Worm (Caenorhabditis elegans) whole organism, L4 larva: Measurements from ENCODE around the gene hat-1.

Source experiments
- D1046.2 ChIP-seq: fragments of 200-800 bp; sonication (Bioruptor generic); IDR thresholded peaks from 2 replicates; pipeline ENCODE4 v1.3.6; 2022; ENCODE audit warnings: missing genetic modification characterization, missing compliant biosample characterization
- F26F4.8 ChIP-seq: fragments of 200-800 bp; sonication (Bioruptor generic); conservative IDR thresholded peaks from 2 replicates; pipeline ENCODE4 v1.3.6; 2022; ENCODE audit warnings: missing genetic modification characterization, missing compliant biosample characterization
- F37D6.2 ChIP-seq: sonication (generic microtip); optimal IDR thresholded peaks from 2 replicates; lab custom pipeline; 2016; ENCODE audit warnings: mild to moderate bottlenecking, missing genetic modification characterization, missing compliant biosample characterization
- F49E8.2 ChIP-seq: sonication (generic microtip); optimal IDR thresholded peaks from 2 replicates; lab custom pipeline; 2016; ENCODE audit warnings: missing compliant biosample characterization, mild to moderate bottlenecking, missing genetic modification characterization, borderline replicate concordance
- R02D3.7 ChIP-seq: fragments of 150-350 bp; sonication (generic microtip); optimal IDR thresholded peaks from 3 replicates; lab custom pipeline; 2014; ENCODE audit warnings: missing biosample characterization, missing genetic modification characterization
- T26A8.4 ChIP-seq: fragments of 200-800 bp; sonication (Bioruptor generic); IDR thresholded peaks from 2 replicates; pipeline ENCODE4 v1.3.6; 2022; ENCODE audit warnings: missing genetic modification characterization, missing compliant biosample characterization
- Y5F2A.4 ChIP-seq: fragments of 200-800 bp; sonication (Bioruptor generic); optimal IDR thresholded peaks from 2 replicates; lab custom pipeline; 2018; ENCODE audit warnings: mild to moderate bottlenecking, missing genetic modification characterization, missing compliant biosample characterization
- ZK546.5 ChIP-seq, 2 experiments: sonication (generic microtip); optimal IDR thresholded peaks; 2 replicates each; lab custom pipeline; 2017; ENCODE audit warnings: missing biosample characterization in 2 of 2, missing genetic modification characterization in 2 of 2
- attf-4 ChIP-seq: sonication (generic microtip); optimal IDR thresholded peaks from 3 replicates; lab custom pipeline; 2017; ENCODE audit warnings: missing biosample characterization, missing genetic modification characterization
- ceh-20 ChIP-seq: fragments of 200-800 bp; sonication (Bioruptor generic); IDR thresholded peaks from 2 replicates; pipeline ENCODE4 v1.3.6; 2022; ENCODE audit warnings: missing genetic modification reagents, missing genetic modification characterization, missing compliant biosample characterization
- ceh-28 ChIP-seq: fragments of 150-350 bp; optimal IDR thresholded peaks from 2 replicates; lab custom pipeline; 2014; ENCODE audit warnings: missing biosample characterization, missing genetic modification reagents, missing genetic modification characterization
- ceh-32 ChIP-seq: sonication (generic microtip); optimal IDR thresholded peaks from 2 replicates; lab custom pipeline; 2016; ENCODE audit warnings: mild to moderate bottlenecking, missing genetic modification characterization, missing compliant biosample characterization; ENCODE audit not compliant: poor library complexity
- ceh-44 ChIP-seq: fragments of 200-800 bp; sonication (Bioruptor generic); IDR thresholded peaks from 2 replicates; pipeline ENCODE4 v1.3.6; 2022; ENCODE audit warnings: missing genetic modification reagents, missing genetic modification characterization, missing compliant biosample characterization
- ceh-62 ChIP-seq: sonication (generic microtip); optimal IDR thresholded peaks from 2 replicates; lab custom pipeline; 2017; ENCODE audit warnings: missing biosample characterization, missing genetic modification characterization
- ceh-82 ChIP-seq: sonication (generic microtip); optimal IDR thresholded peaks from 2 replicates; lab custom pipeline; 2017; ENCODE audit warnings: missing biosample characterization, missing genetic modification characterization
- ces-1 ChIP-seq: fragments of 150-350 bp; sonication (generic microtip); optimal IDR thresholded peaks from 4 replicates; lab custom pipeline; 2014; ENCODE audit warnings: missing biosample characterization, missing genetic modification reagents, missing genetic modification characterization
- cey-2 ChIP-seq: sonication (generic microtip); optimal IDR thresholded peaks from 3 replicates; lab custom pipeline; 2017; ENCODE audit warnings: missing genetic modification characterization, mild to moderate bottlenecking, missing compliant biosample characterization, antibody characterized with exemption, borderline replicate concordance; ENCODE audit not compliant: insufficient read depth
- ctbp-1 ChIP-seq: fragments of 200-800 bp; sonication (Bioruptor generic); IDR thresholded peaks from 2 replicates; pipeline ENCODE4 v1.3.6; 2022; ENCODE audit warnings: missing genetic modification reagents, missing genetic modification characterization, missing compliant biosample characterization
- daf-12 ChIP-seq: fragments of 150-350 bp; optimal IDR thresholded peaks from 2 replicates; lab custom pipeline; 2014; ENCODE audit warnings: missing biosample characterization, missing genetic modification reagents, missing genetic modification characterization
- daf-8 ChIP-seq: fragments of 200-800 bp; sonication (Bioruptor generic); IDR thresholded peaks from 2 replicates; pipeline ENCODE4 v1.3.6; 2022; ENCODE audit warnings: missing genetic modification characterization, missing compliant biosample characterization
- dpl-1 ChIP-seq: fragments of 150-350 bp; optimal IDR thresholded peaks from 2 replicates; lab custom pipeline; 2014; ENCODE audit warnings: missing biosample characterization, missing genetic modification reagents, missing genetic modification characterization
- egl-27 ChIP-seq: sonication (generic microtip); optimal IDR thresholded peaks from 3 replicates; lab custom pipeline; 2017; ENCODE audit warnings: missing biosample characterization, missing genetic modification reagents, missing genetic modification characterization
- fkh-10 ChIP-seq: fragments of 150-350 bp; optimal IDR thresholded peaks from 2 replicates; lab custom pipeline; 2014; ENCODE audit warnings: missing biosample characterization, missing genetic modification reagents, missing genetic modification characterization
- fos-1 ChIP-seq: fragments of 150-350 bp; optimal IDR thresholded peaks from 2 replicates; lab custom pipeline; 2014; ENCODE audit warnings: missing biosample characterization, missing genetic modification characterization
- gei-8 ChIP-seq: fragments of 200-800 bp; sonication (Bioruptor generic); optimal IDR thresholded peaks from 2 replicates; lab custom pipeline; 2018; ENCODE audit warnings: mild to moderate bottlenecking, missing genetic modification characterization, missing compliant biosample characterization
- lim-7 ChIP-seq: fragments of 200-800 bp; sonication (Bioruptor generic); IDR thresholded peaks from 2 replicates; pipeline ENCODE4 v1.3.6; 2022; ENCODE audit warnings: missing genetic modification characterization, missing compliant biosample characterization
- lin-1 ChIP-seq: fragments of 200-800 bp; sonication (Bioruptor generic); IDR thresholded peaks from 2 replicates; pipeline ENCODE4 v1.3.6; 2022; ENCODE audit warnings: missing genetic modification reagents, missing genetic modification characterization, missing compliant biosample characterization
- lin-29 ChIP-seq: fragments of 200-800 bp; sonication (Bioruptor generic); IDR thresholded peaks from 2 replicates; pipeline ENCODE4 v1.3.6; 2022; ENCODE audit warnings: missing genetic modification reagents, missing genetic modification characterization, missing compliant biosample characterization
- madf-9 ChIP-seq: fragments of 200-800 bp; sonication (Bioruptor generic); conservative IDR thresholded peaks from 2 replicates; pipeline ENCODE4 v1.3.6; 2022; ENCODE audit warnings: missing genetic modification reagents, missing genetic modification characterization, missing compliant biosample characterization
- mdt-29 ChIP-seq: fragments of 200-800 bp; sonication (Bioruptor generic); IDR thresholded peaks from 2 replicates; pipeline ENCODE4 v1.3.6; 2022; ENCODE audit warnings: missing genetic modification reagents, missing genetic modification characterization, missing compliant biosample characterization
- mep-1 ChIP-seq: fragments of 150-350 bp; sonication (generic microtip); optimal IDR thresholded peaks from 3 replicates; lab custom pipeline; 2014; ENCODE audit warnings: missing biosample characterization, missing genetic modification characterization
- mxl-3 ChIP-seq: fragments of 200-800 bp; sonication (Bioruptor generic); optimal IDR thresholded peaks from 2 replicates; lab custom pipeline; 2018; ENCODE audit warnings: mild to moderate bottlenecking, missing genetic modification characterization, missing compliant biosample characterization
- nhr-10 ChIP-seq: fragments of 150-350 bp; optimal IDR thresholded peaks from 2 replicates; lab custom pipeline; 2014; ENCODE audit warnings: missing biosample characterization, missing genetic modification characterization
- nhr-111 ChIP-seq: fragments of 200-800 bp; sonication (Bioruptor generic); optimal IDR thresholded peaks from 2 replicates; lab custom pipeline; 2018; ENCODE audit warnings: mild to moderate bottlenecking, missing genetic modification characterization, missing compliant biosample characterization
- nhr-237 ChIP-seq: sonication (generic microtip); optimal IDR thresholded peaks from 2 replicates; lab custom pipeline; 2017; ENCODE audit warnings: missing biosample characterization, missing genetic modification characterization
- nhr-25 ChIP-seq: sonication (generic microtip); optimal IDR thresholded peaks from 2 replicates; lab custom pipeline; 2017; ENCODE audit warnings: missing genetic modification characterization, mild to moderate bottlenecking, missing compliant biosample characterization, antibody characterized with exemption, moderate library complexity, borderline replicate concordance; ENCODE audit not compliant: insufficient read depth
- nhr-41 ChIP-seq: fragments of 200-800 bp; sonication (Bioruptor generic); IDR thresholded peaks from 2 replicates; pipeline ENCODE4 v1.3.6; 2022; ENCODE audit warnings: missing genetic modification reagents, missing genetic modification characterization, missing compliant biosample characterization
- pha-4 ChIP-seq, 2 experiments: fragments of 150-350 bp in 1 of 2; fragments of 200-800 bp in 1 of 2; sonication (Bioruptor generic) in 1 of 2; IDR thresholded peaks in 1 of 2; optimal IDR thresholded peaks in 1 of 2; 2 replicates each; pipeline versions ENCODE4 v1.3.6 to Lab custom; 2014 to 2022; ENCODE audit warnings: missing genetic modification characterization in 2 of 2, missing genetic modification reagents in 2 of 2, missing biosample characterization in 1 of 2, missing compliant biosample characterization in 1 of 2
- php-3 ChIP-seq: fragments of 200-800 bp; sonication (Bioruptor generic); IDR thresholded peaks from 2 replicates; pipeline ENCODE4 v1.3.6; 2022; ENCODE audit warnings: missing genetic modification reagents, missing genetic modification characterization, missing compliant biosample characterization
- rbr-2 ChIP-seq: sonication (generic microtip); optimal IDR thresholded peaks from 2 replicates; lab custom pipeline; 2016; ENCODE audit warnings: missing genotype, missing genetic modification characterization, missing compliant biosample characterization
- sdz-12 ChIP-seq: fragments of 200-800 bp; sonication (Bioruptor generic); optimal IDR thresholded peaks from 2 replicates; lab custom pipeline; 2018; ENCODE audit warnings: mild to moderate bottlenecking, missing genetic modification characterization, missing compliant biosample characterization
- unc-130 ChIP-seq: sonication (generic microtip); optimal IDR thresholded peaks from 2 replicates; lab custom pipeline; 2016; ENCODE audit warnings: missing genetic modification reagents, missing genetic modification characterization, missing compliant biosample characterization
- unc-39 ChIP-seq: sonication (generic microtip); optimal IDR thresholded peaks from 2 replicates; lab custom pipeline; 2017; ENCODE audit warnings: missing biosample characterization, missing genetic modification characterization
- unc-62 ChIP-seq, 3 experiments: fragments of 150-350 bp in 1 of 3; sonication (generic microtip); optimal IDR thresholded peaks in 2 of 3; peaks in 1 of 3; 1 replicate in 1 of 3; 2 replicates in 2 of 3; lab custom pipeline; 2014 to 2017; ENCODE audit warnings: missing biosample characterization in 3 of 3, missing genetic modification characterization in 3 of 3, missing genetic modification reagents in 3 of 3, missing genotype in 1 of 3
- vab-7 ChIP-seq: fragments of 200-800 bp; sonication (Bioruptor generic); IDR thresholded peaks from 2 replicates; pipeline ENCODE4 v1.3.6; 2022; ENCODE audit warnings: missing genetic modification reagents, missing genetic modification characterization, missing compliant biosample characterization
- zag-1 ChIP-seq: fragments of 150-350 bp; optimal IDR thresholded peaks from 2 replicates; lab custom pipeline; 2014; ENCODE audit warnings: missing biosample characterization, missing genetic modification characterization
- zfp-2 ChIP-seq: sonication (generic microtip); optimal IDR thresholded peaks from 2 replicates; lab custom pipeline; 2016; ENCODE audit warnings: mild to moderate bottlenecking, missing genetic modification characterization, missing compliant biosample characterization
- zfp-3 ChIP-seq: fragments of 200-800 bp; sonication (Bioruptor generic); conservative IDR thresholded peaks from 2 replicates; pipeline ENCODE4 v1.3.6; 2022; ENCODE audit warnings: missing genetic modification reagents, missing genetic modification characterization, missing compliant biosample characterization
- ztf-11 ChIP-seq: fragments of 150-350 bp; optimal IDR thresholded peaks from 2 replicates; lab custom pipeline; 2014; ENCODE audit warnings: missing biosample characterization, missing genetic modification characterization
- ztf-7 ChIP-seq: fragments of 150-350 bp; optimal IDR thresholded peaks from 2 replicates; lab custom pipeline; 2014; ENCODE audit warnings: missing biosample characterization, missing genetic modification characterization

Gene hat-1

DNA sequence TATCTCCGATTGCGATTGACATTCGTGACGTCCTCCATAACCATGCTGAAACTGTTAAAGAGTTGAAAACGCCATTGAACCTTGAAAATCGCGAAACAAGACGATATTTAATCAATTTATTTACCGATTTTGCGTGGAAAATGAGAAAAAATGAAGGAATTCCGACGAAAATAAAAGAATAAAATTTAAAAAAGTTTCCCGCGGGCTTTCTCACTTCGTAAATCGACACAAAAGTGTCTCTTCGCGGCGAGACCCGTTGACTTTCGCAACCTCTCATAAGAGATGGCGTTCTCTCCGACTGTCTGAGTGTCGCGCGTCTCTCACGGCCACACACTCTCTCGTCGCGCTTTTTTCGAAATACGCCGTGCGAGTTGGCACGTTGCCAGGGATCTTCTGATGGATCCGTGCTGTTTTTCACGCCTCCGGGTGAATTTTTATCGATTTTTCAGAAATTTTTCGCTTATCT lies at the start of gene hat-1 (continued):
- TF ChIP-seq pha-4 (GFP tag; IDR thresholded peaks at IDR 0.05; lab: Robert Waterston, UW) (peak; percentile 74; the same call in 1 of the 2 replicates), pha-4 (tag; optimal IDR thresholded peaks at IDR 0.05; lab: Kevin White, UChicago) (no peak), zfp-2 (tag; lab: Kevin White, UChicago) (peak; percentile 92), fkh-10 (GFP tag; lab: Kevin White, UChicago) (peak; percentile 89), nhr-237 (tag; lab: Kevin White, UChicago) (no peak), mdt-29 (GFP tag; lab: Robert Waterston, UW) (peak; percentile 88), rbr-2 (tag; lab: Kevin White, UChicago) (peak; percentile 96), dpl-1 (GFP tag; lab: Kevin White, UChicago) (peak; percentile 95), ztf-7 (tag; lab: Kevin White, UChicago) (peak; percentile 66), ces-1 (GFP tag; lab: Kevin White, UChicago) (no peak), nhr-41 (GFP tag; lab: Robert Waterston, UW) (peak; percentile 73; the same call in 1 of the 2 replicates), daf-12 (tag; lab: Kevin White, UChicago) (no peak), ceh-44 (GFP tag; lab: Robert Waterston, UW) (peak; percentile 78), unc-39 (tag; lab: Kevin White, UChicago) (no peak), ceh-20 (GFP tag; lab: Robert Waterston, UW) (peak; percentile 96), unc-62 (GFP tag; optimal IDR thresholded peaks at IDR 0.05 in 1 of 2; lab: Kevin White, UChicago) (peak in 1 of 2 experiments; percentile 39), unc-62 (tag; optimal IDR thresholded peaks at IDR 0.05; lab: Kevin White, UChicago) (no peak), gei-8 (GFP tag; lab: Kevin White, UChicago) (no peak), ctbp-1 (GFP tag; lab: Robert Waterston, UW) (peak; percentile 96), nhr-111 (no peak), lin-29 (peak; percentile 88), F26F4.8 (no peak), vab-7 (GFP tag; lab: Robert Waterston, UW) (peak; percentile 82), mep-1 (peak; percentile 95), lin-1 (peak; percentile 76; the same call in 1 of the 2 replicates), daf-8 (GFP tag; lab: Robert Waterston, UW) (no peak), attf-4 (tag; lab: Kevin White, UChicago) (no peak), R02D3.7 (tag; lab: Kevin White, UChicago) (peak; percentile 91), ceh-62 (tag; lab: Kevin White, UChicago) (no peak), lim-7 (GFP tag; lab: Robert Waterston, UW) (no peak), nhr-25 (tag; lab: Kevin White, UChicago) (peak; percentile 89), fos-1 (tag; lab: Kevin White, UChicago) (no peak), T26A8.4 (GFP tag; lab: Robert Waterston, UW) (peak; percentile 97), egl-27 (no peak), ztf-11 (no peak), madf-9 (peak; percentile 77; the same call in 1 of the 2 replicates), Y5F2A.4 (GFP tag; lab: Kevin White, UChicago) (peak; percentile 45), mxl-3 (GFP tag; lab: Kevin White, UChicago) (peak; percentile 87), sdz-12 (GFP tag; lab: Kevin White, UChicago) (no peak), ceh-28 (tag; lab: Kevin White, UChicago) (peak; percentile 25), cey-2 (tag; lab: Kevin White, UChicago) (no peak), F37D6.2 (tag; lab: Kevin White, UChicago) (peak; percentile 92), F49E8.2 (tag; lab: Kevin White, UChicago) (peak; percentile 92), ceh-82 (no peak), unc-130 (peak; percentile 82), D1046.2 (GFP tag; lab: Robert Waterston, UW) (peak; percentile 91), ceh-32 (tag; lab: Kevin White, UChicago) (peak; percentile 37), nhr-10 (tag; lab: Kevin White, UChicago) (no peak), ZK546.5 (tag; optimal IDR thresholded peaks at IDR 0.05; lab: Kevin White, UChicago) (peak in 1 of 2 experiments; percentile 40), zag-1 (tag; lab: Kevin White, UChicago) (no peak), php-3 (GFP tag; lab: Robert Waterston, UW) (peak; percentile 64), zfp-3 (GFP tag; lab: Robert Waterston, UW) (peak; percentile 90)
